Worm (Caenorhabditis elegans): ENCODE results near the gene fbxa-74.

DNA sequence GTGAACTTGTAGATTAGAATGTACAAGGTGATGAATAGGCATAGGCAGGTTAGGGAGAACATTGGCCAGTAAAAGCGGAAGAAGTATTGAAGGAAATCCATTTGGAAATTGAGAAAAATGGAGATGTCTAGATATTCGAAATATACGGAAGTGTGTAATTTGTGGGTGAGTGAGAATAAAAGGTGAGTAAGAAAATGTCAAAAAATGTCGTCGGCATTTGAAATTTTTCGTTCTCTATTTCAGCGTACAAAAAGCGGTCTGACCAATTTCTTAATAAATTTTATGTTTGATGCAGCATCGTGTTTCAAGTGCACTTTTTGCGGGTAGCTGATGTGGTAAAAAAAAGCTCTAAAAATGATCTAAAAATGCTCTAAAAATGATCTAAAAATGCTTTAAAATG, 3.8 kb downstream of the fbxa-74 start, which contains the start of gene srd-64:
- no peak for TF ChIP-seq F13C5.2 (tag; optimal IDR thresholded peaks at IDR 0.05)
- no peak for TF ChIP-seq flt-1 (GFP tag; IDR thresholded peaks at IDR 0.05)
- TF ChIP-seq sea-1 (GFP tag; conservative IDR thresholded peaks at IDR 0.05): no peak
- TF ChIP-seq aly-1 (tag; optimal IDR thresholded peaks at IDR 0.05): no peak
- TF ChIP-seq ama-1 (optimal IDR thresholded peaks at IDR 0.05): no peak
- no peak for TF ChIP-seq hmbx-1 (tag; optimal IDR thresholded peaks at IDR 0.05)
- no peak for TF ChIP-seq scrt-1 (GFP tag; IDR thresholded peaks at IDR 0.05)
- TF ChIP-seq ets-7 (tag; optimal IDR thresholded peaks at IDR 0.05): no peak
- no peak for TF ChIP-seq hnd-1 (tag; optimal IDR thresholded peaks at IDR 0.05)
- no peak for TF ChIP-seq tra-4 (tag; optimal IDR thresholded peaks at IDR 0.05)
- TF ChIP-seq pes-1 (GFP tag; IDR thresholded peaks at IDR 0.05): no peak

All from whole organism, early embryonic.